Fruit fly (Drosophila melanogaster): ENCODE measurements around the gene MICAL-like.

Gene MICAL-like

DNA sequence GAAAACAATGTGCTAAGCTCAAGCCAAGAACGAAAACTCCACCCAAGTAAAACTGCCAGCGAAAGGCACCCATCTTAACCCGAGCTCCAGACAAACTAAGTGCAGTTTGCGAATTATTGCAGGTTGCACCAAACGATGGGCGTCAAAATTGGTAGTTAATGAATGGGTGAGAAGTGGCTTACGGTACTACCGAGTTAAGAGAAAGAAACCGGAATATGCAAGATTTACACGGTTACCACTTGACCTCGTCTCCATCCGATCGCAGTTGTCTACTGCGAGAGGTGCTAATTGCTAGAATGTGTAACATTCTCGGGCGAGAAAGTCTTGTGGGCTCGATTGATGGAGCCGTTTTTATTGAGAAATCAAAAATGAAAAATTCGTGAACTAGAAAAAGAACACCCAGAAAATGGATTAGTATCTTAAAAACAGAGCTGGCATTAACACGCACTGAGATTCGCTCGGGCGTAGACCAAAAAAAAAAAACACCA is 46.2 kb upstream of the MICAL-like start, which contains the start of the genes CG14115 and CG34428:
TSS of gene CG14115 (minus strand) at position 101 of the 488 bp plus-strand sequence.
TSS of gene CG34428 (plus strand) at position 438 of the 488 bp plus-strand sequence.
- TF ChIP-seq dac (GFP tag; optimal IDR thresholded peaks at IDR 0.05) (no peak), Hr39 (GFP tag; optimal IDR thresholded peaks at IDR 0.05) (no peak), Gug (GFP tag; IDR thresholded peaks at IDR 0.05) (no peak), CG16779 (tag; optimal IDR thresholded peaks at IDR 0.05) (no peak), Blimp-1 (GFP tag; optimal IDR thresholded peaks at IDR 0.05) (no peak), CG7368 (GFP tag; optimal IDR thresholded peaks at IDR 0.05) (no peak)

DNA sequence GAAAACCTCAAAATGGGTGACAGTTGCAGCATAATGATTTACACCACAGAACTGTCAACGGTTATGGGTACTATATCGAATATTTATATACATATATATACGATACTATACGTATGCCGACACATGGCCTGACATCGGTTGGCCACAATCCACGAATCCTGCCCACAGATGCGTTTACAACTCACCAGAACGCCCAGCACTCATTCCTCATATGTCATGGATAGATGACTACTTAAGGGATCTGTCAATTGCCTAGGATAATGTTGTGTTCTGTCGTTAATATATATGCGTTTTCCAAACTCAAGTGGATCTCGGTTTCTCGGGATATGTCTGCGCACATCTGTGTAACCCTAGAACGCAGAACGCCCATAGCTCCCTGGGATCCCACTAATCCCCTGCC is 43.3 kb upstream of the MICAL-like start:
- TF ChIP-seq CG16779 (tag; optimal IDR thresholded peaks at IDR 0.05), result no peak
- no peak for TF ChIP-seq Eip75B (GFP tag; optimal IDR thresholded peaks at IDR 0.05)
- TF ChIP-seq dsx (GFP tag; optimal IDR thresholded peaks at IDR 0.05; ENCODE audit: poor library complexity, severe bottlenecking), result no peak
- no peak for TF ChIP-seq topi (GFP tag; optimal IDR thresholded peaks at IDR 0.05)
- TF ChIP-seq CG11294 (GFP tag; IDR thresholded peaks at IDR 0.05), result no peak

DNA sequence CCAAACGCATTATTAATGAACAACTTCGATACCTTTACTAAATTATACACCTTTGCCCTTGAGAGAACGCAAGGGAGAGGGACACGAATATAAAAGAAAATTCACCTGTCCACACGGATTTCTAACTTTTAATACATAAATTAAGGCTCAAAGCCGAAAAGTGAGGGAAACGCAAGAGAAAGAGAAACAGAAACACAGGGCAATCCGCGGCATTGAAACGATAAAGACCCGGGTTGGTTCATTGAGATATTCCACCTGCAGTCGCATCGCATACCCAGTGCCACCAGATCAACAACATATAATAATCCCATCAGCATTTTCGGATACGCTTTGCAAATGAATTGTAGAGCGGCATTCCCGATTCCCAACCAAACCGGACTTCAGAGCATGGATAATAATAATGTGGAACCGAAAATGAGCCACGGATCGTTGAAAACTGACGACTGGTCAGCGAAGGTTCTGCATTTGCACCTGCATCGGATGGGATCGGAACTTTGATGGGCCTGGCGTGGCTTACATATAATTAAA is 35.6 kb upstream of the MICAL-like start:
- TF ChIP-seq CG6808 (GFP tag; optimal IDR thresholded peaks at IDR 0.05) (no peak), Eip78C (GFP tag) (peak; percentile 31)

DNA sequence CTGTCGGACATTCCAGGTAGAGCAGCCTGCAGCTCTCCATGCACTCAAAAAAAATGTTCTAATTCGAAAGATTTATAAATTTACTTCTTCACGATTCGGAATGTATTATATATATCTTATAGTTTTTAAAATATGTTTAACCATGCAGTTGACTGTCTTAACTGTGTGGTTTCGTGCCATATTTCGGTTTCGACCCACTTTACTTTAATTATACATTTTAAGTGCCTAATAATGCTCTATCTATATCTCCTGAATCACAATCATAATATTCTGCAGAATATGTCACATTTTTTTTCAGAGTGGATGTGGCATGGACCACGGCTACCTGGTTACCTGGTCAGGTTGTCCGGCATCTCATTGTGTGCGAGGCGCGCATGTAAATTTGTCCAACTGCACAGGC is 34.5 kb upstream of the MICAL-like start:
- TF ChIP-seq CG16779 (tag; optimal IDR thresholded peaks at IDR 0.05) (no peak), CG34406 (GFP tag; optimal IDR thresholded peaks at IDR 0.05) (peak; percentile 3), achi (GFP tag; optimal IDR thresholded peaks at IDR 0.05) (peak; percentile 39), CG3032 (tag; optimal IDR thresholded peaks at IDR 0.05) (peak; percentile 35), CG10669 (GFP tag; optimal IDR thresholded peaks at IDR 0.05) (peak; percentile 32), Eip78C (GFP tag) (peak; percentile 86), Hr39 (GFP tag; optimal IDR thresholded peaks at IDR 0.05) (no peak), CG15336 (GFP tag; IDR thresholded peaks at IDR 0.05) (0 out of 2 replicates have a peak, but pooled peaks have one; percentile 34), esn (GFP tag; optimal IDR thresholded peaks at IDR 0.05) (peak; percentile 38), Met (GFP tag; optimal IDR thresholded peaks at IDR 0.05) (peak; percentile 27), net (GFP tag; optimal IDR thresholded peaks at IDR 0.05) (peak; percentile 41), Hr4 (GFP tag; optimal IDR thresholded peaks at IDR 0.05) (no peak), fd59A (GFP tag; optimal IDR thresholded peaks at IDR 0.05) (no peak), CG31627 (GFP tag; optimal IDR thresholded peaks at IDR 0.05) (no peak), CG1621 (tag; optimal IDR thresholded peaks at IDR 0.05) (peak; percentile 7), Lpt (GFP tag; optimal IDR thresholded peaks at IDR 0.05) (peak; percentile 16), Sox102F (GFP tag; optimal IDR thresholded peaks at IDR 0.05) (peak; percentile 3), CG3919 (GFP tag; optimal IDR thresholded peaks at IDR 0.05) (peak; percentile 27), CG6808 (GFP tag; optimal IDR thresholded peaks at IDR 0.05) (peak; percentile 55), fkh (GFP tag; optimal IDR thresholded peaks at IDR 0.05) (no peak), CG8119 (GFP tag; IDR thresholded peaks at IDR 0.05) (peak; percentile 47; the same call in 2 of the 3 replicates), spab (GFP tag; optimal IDR thresholded peaks at IDR 0.05) (peak; percentile 37), CG8632 (GFP tag; optimal IDR thresholded peaks at IDR 0.05) (peak; percentile 16), CG11902 (GFP tag; optimal IDR thresholded peaks at IDR 0.05) (no peak), CG6792 (GFP tag; optimal IDR thresholded peaks at IDR 0.05) (peak; percentile 11), CG10631 (GFP tag; optimal IDR thresholded peaks at IDR 0.05) (peak; percentile 42), Eip75B (GFP tag; optimal IDR thresholded peaks at IDR 0.05) (peak; percentile 29), Smox (GFP tag; optimal IDR thresholded peaks at IDR 0.05) (peak; percentile 28), Ets96B (tag; optimal IDR thresholded peaks at IDR 0.05) (peak; percentile 38), CG6276 (GFP tag; optimal IDR thresholded peaks at IDR 0.05) (no peak), lz (GFP tag; optimal IDR thresholded peaks at IDR 0.05) (peak; percentile 22), vri (GFP tag; optimal IDR thresholded peaks at IDR 0.05) (peak; percentile 15), ss (GFP tag; optimal IDR thresholded peaks at IDR 0.05) (peak; percentile 36 to 41), CG11294 (GFP tag; IDR thresholded peaks at IDR 0.05) (no peak), topi (GFP tag; optimal IDR thresholded peaks at IDR 0.05) (peak; percentile 32), dsx (GFP tag; optimal IDR thresholded peaks at IDR 0.05; ENCODE audit: poor library complexity, severe bottlenecking) (peak; percentile 35), salr (GFP tag; optimal IDR thresholded peaks at IDR 0.05) (peak in 1 of 2 experiments; percentile 11), CG32006 (GFP tag; optimal IDR thresholded peaks at IDR 0.05) (peak; percentile 66), svp (GFP tag) (peak; percentile 80)
